Fruit fly (Drosophila melanogaster) whole organism, pupa: ENCODE data around the gene CG8675.

Source experiments
- CG10348 ChIP-seq: fragments of 200-800 bp; sonication (Bioruptor generic); IDR thresholded peaks from 2 replicates; pipeline ENCODE4 v1.3.6; 2022; ENCODE audit warnings: missing biosample characterization, missing genetic modification characterization
- CG12605 ChIP-seq: fragments of 200-800 bp; sonication (Bioruptor generic); IDR thresholded peaks from 2 replicates; pipeline ENCODE4 v1.3.6; 2022; ENCODE audit warnings: missing biosample characterization, missing genetic modification characterization
- CG13204 ChIP-seq: fragments of 200-800 bp; sonication (Bioruptor generic); optimal IDR thresholded peaks from 2 replicates; lab custom pipeline; 2018; ENCODE audit warnings: missing biosample characterization, mild to moderate bottlenecking, missing genetic modification characterization, moderate library complexity
- CG14655 ChIP-seq: fragments of 200-800 bp; sonication (Bioruptor generic); optimal IDR thresholded peaks from 3 replicates; lab custom pipeline; 2017; ENCODE audit warnings: mild to moderate bottlenecking, missing biosample characterization, missing genetic modification reagents, missing genetic modification characterization
- CG15710 ChIP-seq: fragments of 200-800 bp; sonication (Bioruptor generic); optimal IDR thresholded peaks from 2 replicates; lab custom pipeline; 2018; ENCODE audit warnings: missing biosample characterization, mild to moderate bottlenecking, missing genetic modification characterization, moderate library complexity
- CG17806 ChIP-seq: fragments of 200-800 bp; sonication (Bioruptor generic); optimal IDR thresholded peaks from 2 replicates; lab custom pipeline; 2018; ENCODE audit warnings: missing biosample characterization, mild to moderate bottlenecking, missing genetic modification characterization, moderate library complexity
- CG32121 ChIP-seq: fragments of 200-800 bp; sonication (Bioruptor generic); IDR thresholded peaks from 2 replicates; pipeline ENCODE4 v1.3.6; 2022; ENCODE audit warnings: missing biosample characterization, missing genetic modification characterization
- CG34367 ChIP-seq: fragments of 200-800 bp; sonication (Bioruptor generic); optimal IDR thresholded peaks from 2 replicates; lab custom pipeline; 2018; ENCODE audit warnings: missing biosample characterization, mild to moderate bottlenecking, missing genetic modification characterization
- CG4496 ChIP-seq: fragments of 200-800 bp; sonication (Bioruptor generic); IDR thresholded peaks from 3 replicates; pipeline ENCODE4 v1.3.6; 2022; ENCODE audit warnings: missing biosample characterization, missing genetic modification characterization
- CG8159 ChIP-seq: fragments of 200-800 bp; sonication (Bioruptor generic); optimal IDR thresholded peaks from 3 replicates; lab custom pipeline; 2018; ENCODE audit warnings: missing biosample characterization, mild to moderate bottlenecking, missing genetic modification characterization, moderate library complexity
- CG8301 ChIP-seq: fragments of 200-800 bp; sonication (Bioruptor generic); optimal IDR thresholded peaks from 2 replicates; lab custom pipeline; 2018; ENCODE audit warnings: missing biosample characterization, mild to moderate bottlenecking, missing genetic modification characterization
- CG9948 ChIP-seq: fragments of 200-800 bp; sonication (Bioruptor generic); optimal IDR thresholded peaks from 2 replicates; lab custom pipeline; 2018; ENCODE audit warnings: missing biosample characterization, mild to moderate bottlenecking, missing genetic modification characterization, moderate library complexity
- D1 ChIP-seq: fragments of 200-800 bp; sonication (Bioruptor generic); optimal IDR thresholded peaks from 2 replicates; lab custom pipeline; 2018; ENCODE audit warnings: missing biosample characterization, mild to moderate bottlenecking, missing genetic modification characterization, moderate library complexity
- EcR ChIP-seq: fragments of 200-800 bp; sonication (Bioruptor generic); optimal IDR thresholded peaks from 3 replicates; lab custom pipeline; 2019; ENCODE audit warnings: missing biosample characterization, missing genetic modification characterization, mild to moderate bottlenecking, moderate library complexity, missing genetic modification reagents
- Ets98B ChIP-seq: fragments of 200-800 bp; sonication (Bioruptor generic); IDR thresholded peaks from 2 replicates; pipeline ENCODE4 v1.3.6; 2022; ENCODE audit warnings: missing biosample characterization, missing genetic modification characterization
- Pif1A ChIP-seq: fragments of 200-800 bp; sonication (Bioruptor generic); optimal IDR thresholded peaks from 3 replicates; lab custom pipeline; 2016; ENCODE audit warnings: missing biosample characterization, missing genetic modification characterization
- Pif1B ChIP-seq: fragments of 200-800 bp; sonication (Bioruptor generic); optimal IDR thresholded peaks from 3 replicates; lab custom pipeline; 2016; ENCODE audit warnings: missing biosample characterization, missing genetic modification characterization
- Snoo ChIP-seq: fragments of 200-800 bp; sonication (Bioruptor generic); optimal IDR thresholded peaks from 3 replicates; lab custom pipeline; 2017; ENCODE audit warnings: missing biosample characterization, mild to moderate bottlenecking, missing genetic modification characterization, inconsistent platforms
- fd96Ca ChIP-seq: fragments of 200-800 bp; sonication (Bioruptor generic); IDR thresholded peaks from 3 replicates; pipeline ENCODE4 v1.3.6; 2022; ENCODE audit warnings: missing biosample characterization, missing genetic modification characterization
- gl ChIP-seq: fragments of 200-800 bp; sonication (Bioruptor generic); optimal IDR thresholded peaks from 2 replicates; lab custom pipeline; 2018; ENCODE audit warnings: missing biosample characterization, mild to moderate bottlenecking, missing genetic modification characterization
- rn ChIP-seq: fragments of 200-800 bp; sonication (Bioruptor generic); IDR thresholded peaks from 2 replicates; pipeline ENCODE4 v1.3.6; 2022; ENCODE audit warnings: missing biosample characterization, missing genetic modification characterization

CG8675 gene

DNA sequence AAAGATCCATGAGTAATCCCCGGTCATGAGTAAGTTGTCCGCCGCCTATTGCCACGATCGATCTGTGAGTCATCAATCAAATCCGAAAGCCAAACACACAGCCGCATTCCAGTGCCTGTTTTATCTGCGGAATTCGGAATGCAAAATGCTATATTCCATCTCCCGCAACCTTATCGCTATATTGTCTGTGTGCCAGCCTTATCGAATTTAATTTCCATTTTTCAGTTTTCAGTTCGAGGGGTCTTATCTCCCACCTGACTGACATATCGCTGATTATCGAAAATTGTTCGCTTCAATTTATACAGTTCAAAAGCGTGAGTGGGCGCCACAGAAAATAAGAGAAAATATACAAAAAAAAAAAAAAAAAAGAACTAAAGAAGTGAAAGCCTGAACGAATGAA lies 39.9 kb upstream of the CG8675 start:
- TF ChIP-seq D1 (tag; lab: Kevin White, UChicago) (no peak), CG8301 (no peak), fd96Ca (no peak), rn (GFP tag; lab: Robert Waterston, UW) (no peak), EcR (no peak), Pif1A (GFP tag; lab: Kevin White, UChicago) (no peak), CG32121 (no peak), CG4496 (GFP tag; lab: Robert Waterston, UW) (no peak), CG12605 (GFP tag; lab: Robert Waterston, UW) (no peak), gl (tag; lab: Kevin White, UChicago) (no peak), CG14655 (no peak)

DNA sequence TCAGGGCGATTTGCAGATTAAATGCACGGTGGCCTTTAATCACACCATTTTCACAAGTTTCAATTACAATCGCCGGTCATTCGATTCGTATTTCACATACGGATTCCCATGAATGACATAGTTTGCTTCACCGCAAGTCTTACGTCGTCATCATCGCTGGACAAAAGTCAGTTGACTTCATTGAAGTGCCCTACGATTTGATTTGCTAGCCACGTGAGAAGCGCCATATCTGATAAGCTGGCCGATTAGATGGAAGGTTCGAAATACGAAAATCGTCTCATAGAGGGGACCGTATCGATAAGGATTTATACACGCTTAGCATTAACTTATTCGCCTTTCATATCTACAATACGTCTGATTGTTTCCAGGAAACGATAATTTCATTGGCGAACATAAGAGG lies 35.8 kb upstream of the CG8675 start:
- TF ChIP-seq Snoo (no peak), CG17806 (tag; lab: Kevin White, UChicago) (no peak), CG14655 (no peak), gl (tag; lab: Kevin White, UChicago) (no peak), CG8301 (no peak), CG8159 (tag; lab: Kevin White, UChicago) (no peak), CG4496 (GFP tag; lab: Robert Waterston, UW) (no peak), fd96Ca (no peak), Pif1B (no peak), CG12605 (GFP tag; lab: Robert Waterston, UW) (no peak), Pif1A (GFP tag; lab: Kevin White, UChicago) (no peak), rn (GFP tag; lab: Robert Waterston, UW) (no peak), Ets98B (no peak), CG15710 (tag; lab: Kevin White, UChicago) (no peak), EcR (no peak), D1 (tag; lab: Kevin White, UChicago) (no peak), CG32121 (no peak), CG10348 (GFP tag; lab: Robert Waterston, UW) (no peak), CG13204 (no peak), CG9948 (tag; lab: Kevin White, UChicago) (no peak)

DNA sequence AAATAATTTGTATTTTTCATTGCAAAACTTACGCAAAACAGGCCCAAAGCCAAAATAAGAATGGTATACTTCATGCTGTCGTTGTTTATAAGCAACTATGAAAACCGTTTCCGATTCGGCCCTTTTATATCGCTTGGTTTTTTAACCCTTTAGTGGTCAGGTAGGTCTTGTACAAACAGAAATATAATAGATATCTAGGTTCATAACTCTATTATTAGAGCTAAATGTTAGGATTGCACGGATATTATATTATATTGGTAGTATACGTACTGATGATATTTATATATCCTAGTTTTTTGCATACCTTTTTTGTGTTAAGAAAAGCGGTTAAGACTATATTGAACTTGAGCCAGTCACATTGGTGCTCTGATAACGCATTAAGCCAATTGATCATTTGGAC lies 35.1 kb upstream of the CG8675 start, which contains the start of gene CG8661:
Gene CG8661 (minus strand): TSS at position 101 of the 400 bp plus-strand sequence.
- no peak for TF ChIP-seq gl (tag; lab: Kevin White, UChicago)
- TF ChIP-seq CG8301 = no peak
- no peak for TF ChIP-seq CG13204
- no peak for TF ChIP-seq CG9948 (tag; lab: Kevin White, UChicago)
- no peak for TF ChIP-seq CG17806 (tag; lab: Kevin White, UChicago)
- TF ChIP-seq Pif1A (GFP tag; lab: Kevin White, UChicago) = no peak
- no peak for TF ChIP-seq CG8159 (tag; lab: Kevin White, UChicago)
- no peak for TF ChIP-seq rn (GFP tag; lab: Robert Waterston, UW)
- TF ChIP-seq CG4496 (GFP tag; lab: Robert Waterston, UW) = no peak
- no peak for TF ChIP-seq CG15710 (tag; lab: Kevin White, UChicago)
- TF ChIP-seq Pif1B = no peak
- no peak for TF ChIP-seq CG12605 (GFP tag; lab: Robert Waterston, UW)
- TF ChIP-seq Snoo = no peak
- no peak for TF ChIP-seq Ets98B
- no peak for TF ChIP-seq EcR
- TF ChIP-seq CG34367 = no peak
- no peak for TF ChIP-seq CG32121

DNA sequence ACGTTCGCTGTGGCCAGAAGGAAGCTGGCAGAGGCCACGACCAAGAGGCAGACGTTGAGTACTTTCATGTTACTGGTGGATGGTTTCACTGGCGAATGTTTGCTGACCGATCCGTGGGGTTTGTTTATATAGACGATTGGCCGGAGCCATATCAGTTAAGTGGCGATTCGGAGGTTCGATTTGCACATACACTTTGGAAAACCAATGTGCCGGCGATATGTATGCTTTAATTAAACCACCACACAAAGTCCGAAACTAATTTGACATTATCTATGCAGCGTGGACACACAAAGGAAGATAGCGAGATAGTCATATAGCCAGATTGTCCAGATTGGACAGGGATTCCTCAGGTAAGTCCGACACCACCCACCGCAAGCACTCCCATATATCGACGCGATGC lies 33.3 kb upstream of the CG8675 start, which contains the start of gene CG8664:
Gene CG8664 (minus strand): TSS at position 101 of the 400 bp plus-strand sequence.
- no peak for TF ChIP-seq rn (GFP tag; lab: Robert Waterston, UW)
- TF ChIP-seq Ets98B = no peak
- TF ChIP-seq D1 (tag; lab: Kevin White, UChicago) = no peak
- no peak for TF ChIP-seq EcR
- no peak for TF ChIP-seq CG34367
- TF ChIP-seq CG17806 (tag; lab: Kevin White, UChicago) = no peak
- no peak for TF ChIP-seq CG15710 (tag; lab: Kevin White, UChicago)
- TF ChIP-seq CG4496 (GFP tag; lab: Robert Waterston, UW) = no peak

dm6 chrX:17282196-17282595 lies 32.9 kb upstream of the CG8675 start, which contains the start of gene CG5445:
TSS of gene CG5445 (plus strand) at chrX:17282496.
- TF ChIP-seq CG9948 (tag; lab: Kevin White, UChicago) = no peak

DNA sequence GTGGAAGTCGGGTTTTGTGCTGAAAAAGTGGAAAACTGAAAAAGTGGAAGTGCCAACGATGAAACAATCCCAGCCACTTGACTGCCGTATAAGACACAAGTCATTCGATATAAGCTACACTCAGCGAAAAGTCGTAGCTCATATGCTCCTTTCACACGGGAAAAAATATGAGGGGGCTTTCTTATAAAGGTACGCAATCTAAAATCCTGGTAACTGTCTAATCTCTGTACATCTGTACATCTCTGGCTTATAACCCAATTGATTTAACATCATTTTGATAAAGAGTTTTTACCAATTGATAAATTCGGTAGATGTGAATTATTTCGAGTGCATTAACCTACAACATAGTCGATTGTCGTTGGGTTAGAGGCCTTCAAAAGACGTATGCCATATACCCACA lies 25.5 kb upstream of the CG8675 start:
- TF ChIP-seq CG8301 (peak; percentile 12), gl (tag; lab: Kevin White, UChicago) (no peak), rn (GFP tag; lab: Robert Waterston, UW) (no peak), CG34367 (no peak), CG15710 (tag; lab: Kevin White, UChicago) (no peak), CG8159 (tag; lab: Kevin White, UChicago) (no peak), CG12605 (GFP tag; lab: Robert Waterston, UW) (0 out of 2 replicates have a peak, but pooled peaks have one; percentile 8), CG14655 (peak; percentile 25), Pif1B (no peak), D1 (tag; lab: Kevin White, UChicago) (no peak)

DNA sequence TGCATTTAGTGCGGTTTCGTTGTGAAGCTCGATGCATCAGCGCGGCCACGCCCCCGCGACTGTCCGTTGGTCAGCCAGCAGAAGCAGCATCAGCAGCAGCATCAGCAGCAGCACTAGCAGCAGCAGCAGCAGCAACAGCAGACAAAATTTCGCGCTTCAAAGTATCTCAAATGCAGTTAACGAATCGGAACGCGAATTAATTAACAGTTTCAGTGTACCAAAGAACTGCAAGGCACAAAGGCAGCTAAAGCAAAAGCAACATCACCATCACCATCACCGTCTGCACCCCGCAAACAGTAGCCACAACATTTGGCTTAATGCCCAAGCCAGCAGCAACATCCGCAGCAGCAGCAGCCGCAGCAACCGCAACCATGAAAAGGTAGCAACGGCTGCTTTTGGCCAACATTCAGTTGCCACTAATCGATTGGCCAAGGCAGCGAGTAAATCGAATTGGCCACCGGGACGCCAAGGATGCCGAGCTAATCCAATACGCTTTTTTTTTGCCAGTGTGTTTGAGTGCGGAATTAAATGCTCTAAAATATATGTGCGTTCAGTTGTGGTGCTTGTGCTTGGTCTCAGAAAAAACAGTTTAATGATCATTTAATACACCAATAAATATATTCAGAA lies 16.2 kb upstream of the CG8675 start:
- TF ChIP-seq Ets98B = no peak
- no peak for TF ChIP-seq CG4496 (GFP tag; lab: Robert Waterston, UW)
- no peak for TF ChIP-seq CG10348 (GFP tag; lab: Robert Waterston, UW)
- TF ChIP-seq EcR = no peak
- no peak for TF ChIP-seq CG34367
- no peak for TF ChIP-seq CG8301
- no peak for TF ChIP-seq Snoo
- no peak for TF ChIP-seq CG32121
- no peak for TF ChIP-seq CG17806 (tag; lab: Kevin White, UChicago)
- no peak for TF ChIP-seq fd96Ca
- no peak for TF ChIP-seq CG14655
- no peak for TF ChIP-seq Pif1B
- TF ChIP-seq Pif1A (GFP tag; lab: Kevin White, UChicago) = no peak
- no peak for TF ChIP-seq rn (GFP tag; lab: Robert Waterston, UW)
- TF ChIP-seq D1 (tag; lab: Kevin White, UChicago) = no peak
